Fruit fly (Drosophila melanogaster) whole organism, embryonic: ENCODE measurements around the gene Desi.

Experiments used
- Aef1 ChIP-seq: fragments of 200-800 bp; sonication (Bioruptor generic); IDR thresholded peaks from 3 replicates; pipeline ENCODE4 v1.3.6; 2022; ENCODE audit warnings: missing biosample characterization, missing genetic modification characterization
- Antp ChIP-seq: fragments of 200-800 bp; sonication (Bioruptor generic); optimal IDR thresholded peaks from 3 replicates; lab custom pipeline; 2016; ENCODE audit warnings: missing biosample characterization, missing genetic modification characterization
- C15 ChIP-seq: fragments of 200-800 bp; sonication (Bioruptor generic); IDR thresholded peaks from 3 replicates; pipeline ENCODE4 v1.3.6; 2022; ENCODE audit warnings: missing biosample characterization, missing genetic modification characterization
- CG10462 ChIP-seq: fragments of 200-800 bp; sonication (Bioruptor generic); optimal IDR thresholded peaks from 2 replicates; lab custom pipeline; 2016; ENCODE audit warnings: missing biosample characterization, missing genetic modification characterization
- CG11456 ChIP-seq: fragments of 200-800 bp; sonication (Bioruptor generic); IDR thresholded peaks from 3 replicates; pipeline ENCODE4 v1.3.6; 2022; ENCODE audit warnings: missing biosample characterization, missing genetic modification characterization
- CG13287 ChIP-seq: fragments of 200-800 bp; sonication (Bioruptor generic); IDR thresholded peaks from 2 replicates; pipeline ENCODE4 v1.3.6; 2022; ENCODE audit warnings: missing biosample characterization, missing genetic modification characterization; ENCODE audit not compliant: partially characterized antibody
- CG13296 ChIP-seq: fragments of 200-800 bp; sonication (Bioruptor generic); optimal IDR thresholded peaks from 3 replicates; lab custom pipeline; 2018; ENCODE audit warnings: missing biosample characterization, mild to moderate bottlenecking, missing genetic modification characterization
- CG14014 ChIP-seq: fragments of 200-800 bp; sonication (Bioruptor generic); IDR thresholded peaks from 2 replicates; pipeline ENCODE4 v1.3.6; 2022; ENCODE audit warnings: missing biosample characterization, missing genetic modification characterization
- CG14441 ChIP-seq: fragments of 200-800 bp; sonication (Bioruptor generic); IDR thresholded peaks from 2 replicates; pipeline ENCODE4 v1.3.6; 2022; ENCODE audit warnings: missing biosample characterization, missing genetic modification characterization
- CG16779 ChIP-seq: fragments of 200-800 bp; sonication (Bioruptor generic); IDR thresholded peaks from 2 replicates; pipeline ENCODE4 v1.3.6; 2022; ENCODE audit warnings: missing biosample characterization, missing genetic modification characterization
- CG16815 ChIP-seq: fragments of 200-800 bp; sonication (Bioruptor generic); optimal IDR thresholded peaks from 3 replicates; lab custom pipeline; 2017; ENCODE audit warnings: missing biosample characterization, mild to moderate bottlenecking, missing genetic modification characterization
- CG2712 ChIP-seq: fragments of 200-800 bp; optimal IDR thresholded peaks from 3 replicates; lab custom pipeline; 2019; ENCODE audit warnings: missing biosample characterization, mild to moderate bottlenecking, missing genetic modification characterization, moderate library complexity
- CG30403 ChIP-seq: fragments of 200-800 bp; sonication (Bioruptor generic); optimal IDR thresholded peaks from 3 replicates; lab custom pipeline; 2016; ENCODE audit warnings: missing biosample characterization, missing genetic modification characterization
- CG3407 ChIP-seq: fragments of 200-800 bp; sonication (Bioruptor generic); optimal IDR thresholded peaks from 2 replicates; lab custom pipeline; 2018; ENCODE audit warnings: missing biosample characterization, mild to moderate bottlenecking, missing genetic modification characterization
- CG34224 ChIP-seq: fragments of 200-800 bp; sonication (Bioruptor generic); IDR thresholded peaks from 3 replicates; pipeline ENCODE4 v1.3.6; 2022; ENCODE audit warnings: missing biosample characterization, missing genetic modification characterization; ENCODE audit not compliant: partially characterized antibody
- CG34422 ChIP-seq: fragments of 200-800 bp; sonication (Bioruptor generic); IDR thresholded peaks from 3 replicates; pipeline ENCODE4 v1.3.6; 2022; ENCODE audit warnings: missing biosample characterization, missing genetic modification characterization
- CG7987 ChIP-seq: fragments of 200-800 bp; sonication (Bioruptor generic); optimal IDR thresholded peaks from 2 replicates; lab custom pipeline; 2018; ENCODE audit warnings: missing biosample characterization, mild to moderate bottlenecking, missing genetic modification characterization, moderate library complexity
- CG9797 ChIP-seq: fragments of 200-800 bp; sonication (Bioruptor generic); optimal IDR thresholded peaks from 3 replicates; lab custom pipeline; 2018; ENCODE audit warnings: missing biosample characterization, mild to moderate bottlenecking, missing genetic modification characterization
- D ChIP-seq, 2 experiments: fragments of 200-800 bp in 1 of 2; fragments of >200 bp in 1 of 2; sonication (Bioruptor generic) in 1 of 2; optimal IDR thresholded peaks; 2 replicates in 1 of 2; 3 replicates in 1 of 2; lab custom pipeline; 2017; ENCODE audit warnings: mild to moderate bottlenecking in 1 of 2, missing biosample characterization in 1 of 2, missing genetic modification characterization in 1 of 2, missing genetic modification reagents in 1 of 2
- Deaf1 ChIP-seq: fragments of 200-800 bp; optimal IDR thresholded peaks from 3 replicates; lab custom pipeline; 2019; ENCODE audit warnings: missing biosample characterization, mild to moderate bottlenecking, missing genetic modification characterization, moderate library complexity
- Dfd ChIP-seq, 2 experiments: fragments of >200 bp; optimal IDR thresholded peaks; 2 replicates each; lab custom pipeline; 2017; ENCODE audit warnings: missing biosample characterization in 2 of 2, missing genetic modification characterization in 2 of 2
- Dip2 ChIP-seq: fragments of 200-800 bp; sonication (Bioruptor generic); IDR thresholded peaks from 2 replicates; pipeline ENCODE4 v1.3.6; 2022; ENCODE audit warnings: missing biosample characterization, missing genetic modification characterization
- Ets65A ChIP-seq: fragments of 200-800 bp; sonication (Bioruptor generic); peaks from one replicate; lab custom pipeline; 2016; ENCODE audit warnings: missing biosample characterization, missing genetic modification characterization
- GATAe ChIP-seq: fragments of 200-800 bp; sonication (Bioruptor generic); conservative IDR thresholded peaks from 2 replicates; pipeline ENCODE4 v1.3.6; 2022; ENCODE audit warnings: missing biosample characterization, missing genetic modification characterization
- HLH3B ChIP-seq: fragments of 200-800 bp; sonication (Bioruptor generic); IDR thresholded peaks from 2 replicates; pipeline ENCODE4 v1.3.6; 2022; ENCODE audit warnings: missing biosample characterization, missing genetic modification characterization
- Hmx ChIP-seq: fragments of 200-800 bp; sonication (Bioruptor generic); optimal IDR thresholded peaks from 2 replicates; lab custom pipeline; 2016; ENCODE audit warnings: missing biosample characterization, missing genetic modification characterization
- MBD-R2 ChIP-seq: fragments of 200-800 bp; sonication (Bioruptor generic); IDR thresholded peaks from 2 replicates; pipeline ENCODE4 v1.3.6; 2022; ENCODE audit warnings: missing biosample characterization, missing genetic modification characterization
- Med ChIP-seq: fragments of 200-800 bp; sonication (Bioruptor generic); peaks from one replicate; lab custom pipeline; 2016; ENCODE audit warnings: missing biosample characterization, missing genetic modification characterization, mild to moderate bottlenecking, inconsistent platforms, moderate library complexity
- Nf-YB ChIP-seq: fragments of 200-800 bp; sonication (Bioruptor generic); optimal IDR thresholded peaks from 3 replicates; lab custom pipeline; 2019; ENCODE audit warnings: missing biosample characterization, mild to moderate bottlenecking, missing genetic modification characterization, moderate library complexity
- Pdp1 ChIP-seq, 2 experiments: fragments of 200-800 bp; sonication (Bioruptor generic); optimal IDR thresholded peaks; 3 replicates each; lab custom pipeline; 2016; ENCODE audit warnings: missing biosample characterization in 2 of 2, missing genetic modification characterization in 2 of 2, mild to moderate bottlenecking in 1 of 2, moderate library complexity in 1 of 2
- Ptx1 ChIP-seq: fragments of 200-800 bp; sonication (Bioruptor generic); IDR thresholded peaks from 2 replicates; pipeline ENCODE4 v1.3.6; 2022; ENCODE audit warnings: missing biosample characterization, missing genetic modification characterization
- Rfx ChIP-seq: fragments of 200-800 bp; sonication (Bioruptor generic); IDR thresholded peaks from 2 replicates; pipeline ENCODE4 v1.3.6; 2022; ENCODE audit warnings: missing biosample characterization, missing genetic modification characterization
- Scr ChIP-seq: fragments of 200-800 bp; sonication (Bioruptor generic); IDR thresholded peaks from 2 replicates; pipeline ENCODE4 v1.3.6; 2022; ENCODE audit warnings: missing biosample characterization, missing genetic modification characterization; ENCODE audit not compliant: partially characterized antibody
- Xbp1 ChIP-seq: fragments of 200-800 bp; sonication (Bioruptor generic); optimal IDR thresholded peaks from 3 replicates; lab custom pipeline; 2016; ENCODE audit warnings: missing biosample characterization, mild to moderate bottlenecking, missing genetic modification characterization
- Xrp1 ChIP-seq: fragments of 200-800 bp; sonication (Bioruptor generic); IDR thresholded peaks from 2 replicates; pipeline ENCODE4 v1.3.6; 2022; ENCODE audit warnings: missing biosample characterization, missing genetic modification characterization
- al ChIP-seq: fragments of 200-800 bp; sonication (Bioruptor generic); IDR thresholded peaks from 2 replicates; pipeline ENCODE4 v1.3.6; 2022; ENCODE audit warnings: missing biosample characterization, missing genetic modification characterization
- aop ChIP-seq: fragments of 200-800 bp; sonication (Bioruptor generic); IDR thresholded peaks from 2 replicates; pipeline ENCODE4 v1.3.6; 2022; ENCODE audit warnings: missing biosample characterization, missing genetic modification characterization
- emc ChIP-seq: fragments of 200-800 bp; sonication (Bioruptor generic); optimal IDR thresholded peaks from 2 replicates; lab custom pipeline; 2016; ENCODE audit warnings: missing biosample characterization, missing genetic modification characterization
- fd96Cb ChIP-seq: fragments of 200-800 bp; sonication (Bioruptor generic); optimal IDR thresholded peaks from 2 replicates; lab custom pipeline; 2018; ENCODE audit warnings: missing biosample characterization, mild to moderate bottlenecking, missing genetic modification characterization, moderate library complexity
- gem ChIP-seq: fragments of 200-800 bp; sonication (Bioruptor generic); optimal IDR thresholded peaks from 2 replicates; lab custom pipeline; 2019; ENCODE audit warnings: missing biosample characterization, mild to moderate bottlenecking, missing genetic modification characterization, moderate library complexity
- grau ChIP-seq: fragments of 200-800 bp; optimal IDR thresholded peaks from 3 replicates; lab custom pipeline; 2019; ENCODE audit warnings: missing biosample characterization, mild to moderate bottlenecking, missing genetic modification characterization, moderate library complexity
- lilli ChIP-seq: fragments of 200-800 bp; sonication (Bioruptor generic); optimal IDR thresholded peaks from 3 replicates; lab custom pipeline; 2016; ENCODE audit warnings: missing biosample characterization, missing genetic modification characterization
- mld ChIP-seq: fragments of 200-800 bp; sonication (Bioruptor generic); IDR thresholded peaks from 3 replicates; pipeline ENCODE4 v1.3.6; 2022; ENCODE audit warnings: missing biosample characterization, missing genetic modification characterization; ENCODE audit not compliant: partially characterized antibody
- pita ChIP-seq: fragments of 200-800 bp; sonication (Bioruptor generic); optimal IDR thresholded peaks from 2 replicates; lab custom pipeline; 2017; ENCODE audit warnings: missing biosample characterization, mild to moderate bottlenecking, missing genetic modification characterization
- pros ChIP-seq: fragments of 200-800 bp; sonication (Bioruptor generic); optimal IDR thresholded peaks from 3 replicates; lab custom pipeline; 2019; ENCODE audit warnings: missing biosample characterization, mild to moderate bottlenecking, missing genetic modification characterization, moderate library complexity
- row ChIP-seq: fragments of 200-800 bp; sonication (Bioruptor generic); IDR thresholded peaks from 3 replicates; pipeline ENCODE4 v1.3.6; 2022; ENCODE audit warnings: missing biosample characterization, missing genetic modification characterization
- salm ChIP-seq: fragments of 200-800 bp; sonication (Bioruptor generic); optimal IDR thresholded peaks from 2 replicates; lab custom pipeline; 2018; ENCODE audit warnings: missing biosample characterization, mild to moderate bottlenecking, missing genetic modification characterization
- sens ChIP-seq: fragments of 200-800 bp; sonication (Bioruptor generic); peaks from one replicate; lab custom pipeline; 2016; ENCODE audit warnings: missing biosample characterization, missing genetic modification characterization
- slbo ChIP-seq: fragments of 200-800 bp; sonication (Bioruptor generic); IDR thresholded peaks from 2 replicates; pipeline ENCODE4 v1.3.6; 2022; ENCODE audit warnings: missing biosample characterization, missing genetic modification characterization
- tgo ChIP-seq: fragments of 200-800 bp; sonication (Bioruptor generic); IDR thresholded peaks from 3 replicates; pipeline ENCODE4 v1.3.6; 2022; ENCODE audit warnings: missing biosample characterization, missing genetic modification characterization
- zen2 ChIP-seq: fragments of 200-800 bp; sonication (Bioruptor generic); IDR thresholded peaks from 3 replicates; pipeline ENCODE4 v1.3.6; 2022; ENCODE audit warnings: missing biosample characterization, missing genetic modification characterization; ENCODE audit not compliant: partially characterized antibody

The Desi gene

DNA sequence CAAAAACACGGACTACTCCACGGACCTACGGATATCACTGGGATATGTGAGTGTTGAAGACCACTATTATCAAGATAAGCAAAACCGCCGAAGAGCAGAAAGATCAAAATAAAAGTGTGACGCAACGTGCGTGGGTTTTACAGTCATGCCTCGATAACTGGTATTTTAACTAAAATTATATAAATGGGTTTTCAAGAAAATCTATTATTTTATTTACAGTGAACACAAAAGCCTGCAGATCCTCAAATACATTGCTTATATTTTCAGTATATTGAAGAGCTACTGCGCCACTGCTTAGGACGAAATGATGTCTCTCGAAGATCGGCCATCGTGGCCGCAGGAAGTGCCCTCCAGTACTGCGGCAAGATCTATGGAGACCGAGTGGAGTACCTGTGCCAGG, 17.4 kb upstream of the Desi start (continued):
- TF ChIP-seq sens (GFP tag; lab: Kevin White, UChicago) (no peak), Aef1 (GFP tag; lab: Robert Waterston, UW) (peak; percentile 19; the same call in 1 of the 3 replicates), CG14014 (no peak), Med (GFP tag; lab: Kevin White, UChicago) (peak; percentile 85), lilli (GFP tag; lab: Kevin White, UChicago) (peak; percentile 33), MBD-R2 (no peak), Nf-YB (GFP tag; lab: Kevin White, UChicago) (no peak), D (optimal IDR thresholded peaks at IDR 0.05; lab: Kevin White, UChicago) (no peak), D (GFP tag; optimal IDR thresholded peaks at IDR 0.05; lab: Kevin White, UChicago) (peak; percentile 16), Rfx (peak; percentile 53), grau (tag; lab: Kevin White, UChicago) (peak; percentile 68), Xbp1 (GFP tag; lab: Kevin White, UChicago) (peak; percentile 24), CG2712 (no peak), CG7987 (GFP tag; lab: Kevin White, UChicago) (no peak), pros (no peak), CG11456 (GFP tag; lab: Robert Waterston, UW) (0 out of 3 replicates have a peak, but pooled peaks have one; percentile 13), CG34422 (peak; percentile 41; the same call in 1 of the 3 replicates), CG16779 (0 out of 2 replicates have a peak, but pooled peaks have one; percentile 3), HLH3B (GFP tag; lab: Robert Waterston, UW) (no peak), Scr (no peak), C15 (0 out of 3 replicates have a peak, but pooled peaks have one; percentile 12), CG13287 (GFP tag; lab: Robert Waterston, UW) (no peak), Antp (GFP tag; lab: Kevin White, UChicago) (no peak), Deaf1 (no peak), GATAe (GFP tag; lab: Robert Waterston, UW) (no peak), Ets65A (GFP tag; lab: Kevin White, UChicago) (peak; percentile 50), Xrp1 (GFP tag; lab: Robert Waterston, UW) (peak; percentile 8; the same call in 1 of the 2 replicates), gem (tag; lab: Kevin White, UChicago) (no peak), CG13296 (GFP tag; lab: Kevin White, UChicago) (no peak), slbo (GFP tag; lab: Robert Waterston, UW) (peak; percentile 57), tgo (GFP tag; lab: Robert Waterston, UW) (peak; percentile 21; the same call in 1 of the 3 replicates), CG30403 (GFP tag; lab: Kevin White, UChicago) (no peak), pita (GFP tag; lab: Kevin White, UChicago) (no peak), CG14441 (0 out of 2 replicates have a peak, but pooled peaks have one; percentile 20), CG16815 (GFP tag; lab: Kevin White, UChicago) (no peak), Dip2 (GFP tag; lab: Robert Waterston, UW) (no peak), CG9797 (no peak), mld (GFP tag; lab: Robert Waterston, UW) (no peak), CG10462 (GFP tag; lab: Kevin White, UChicago) (no peak), aop (no peak), Dfd (GFP tag; optimal IDR thresholded peaks at IDR 0.05; lab: Kevin White, UChicago) (no peak), Ptx1 (0 out of 2 replicates have a peak, but pooled peaks have one; percentile 28), salm (tag; lab: Kevin White, UChicago) (no peak), zen2 (GFP tag; lab: Robert Waterston, UW) (no peak), Pdp1 (GFP tag; optimal IDR thresholded peaks at IDR 0.05; lab: Kevin White, UChicago) (peak; percentile 3 to 94), fd96Cb (tag; lab: Kevin White, UChicago) (no peak), Hmx (no peak), CG3407 (no peak), al (GFP tag; lab: Robert Waterston, UW) (peak; percentile 23; the same call in 1 of the 2 replicates), CG34224 (no peak), row (GFP tag; lab: Robert Waterston, UW) (peak; percentile 46), emc (GFP tag; lab: Kevin White, UChicago) (no peak)
